Worm (Caenorhabditis elegans): ENCODE measurements around the gene C08D8.1.

The C08D8.1 gene

DNA sequence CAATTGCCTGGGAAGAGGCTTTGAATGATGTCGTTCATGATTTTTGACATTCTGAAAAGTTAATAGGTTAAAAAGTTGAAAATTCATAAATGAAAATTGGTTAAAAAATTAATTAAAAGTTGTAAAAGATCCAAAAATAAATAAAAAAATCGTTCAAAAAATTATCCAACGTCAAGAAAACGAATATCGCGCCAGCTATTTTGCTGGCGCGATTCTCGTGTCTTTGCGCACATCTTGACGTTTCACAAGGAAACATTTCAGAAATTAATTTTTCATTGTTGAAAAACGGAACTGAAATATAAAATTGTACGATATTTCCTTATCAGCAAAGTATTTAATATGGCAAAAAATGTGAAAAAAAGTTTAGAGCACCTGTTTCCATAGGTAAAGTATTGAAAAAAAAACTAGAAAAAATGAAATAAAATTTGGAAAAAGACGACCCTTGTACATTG, 13.6 kb downstream of the C08D8.1 start, which contains the start of gene mpdu-1:
Gene mpdu-1 (minus strand): TSS at position 51 of the 452 bp plus-strand sequence.
- TF ChIP-seq skn-1 (tag; optimal IDR thresholded peaks at IDR 0.05) (no peak), nhr-10 (tag; optimal IDR thresholded peaks at IDR 0.05) (no peak), lin-11 (tag; optimal IDR thresholded peaks at IDR 0.05) (no peak), sma-9 (GFP tag; optimal IDR thresholded peaks at IDR 0.05) (peak; percentile 77), sma-9 (tag; optimal IDR thresholded peaks at IDR 0.05) (no peak), ZK546.5 (tag; optimal IDR thresholded peaks at IDR 0.05) (no peak), R02D3.7 (tag; optimal IDR thresholded peaks at IDR 0.05) (peak; percentile 2), nhr-21 (tag; optimal IDR thresholded peaks at IDR 0.05) (peak; percentile 44), ztf-1 (GFP tag; conservative IDR thresholded peaks at IDR 0.05) (no peak), ceh-82 (tag; optimal IDR thresholded peaks at IDR 0.05) (no peak), ztf-11 (tag; optimal IDR thresholded peaks at IDR 0.05) (no peak), C34F6.9 (tag; optimal IDR thresholded peaks at IDR 0.05) (peak; percentile 80), alr-1 (tag; optimal IDR thresholded peaks at IDR 0.05) (peak; percentile 24), zag-1 (tag; optimal IDR thresholded peaks at IDR 0.05) (no peak), lin-13 (GFP tag; optimal IDR thresholded peaks at IDR 0.05) (peak; percentile 64), nhr-6 (tag; optimal IDR thresholded peaks at IDR 0.05) (peak; percentile 61), nhr-23 (tag; optimal IDR thresholded peaks at IDR 0.05) (no peak), peb-1 (tag; optimal IDR thresholded peaks at IDR 0.05) (no peak), unc-62 (GFP tag; optimal IDR thresholded peaks at IDR 0.05) (no peak), unc-39 (tag; optimal IDR thresholded peaks at IDR 0.05) (no peak), aly-2 (tag; optimal IDR thresholded peaks at IDR 0.05) (no peak), egl-27 (tag; optimal IDR thresholded peaks at IDR 0.05) (peak; percentile 50), mab-5 (tag; optimal IDR thresholded peaks at IDR 0.05) (no peak), Y55F3AM.14 (GFP tag; optimal IDR thresholded peaks at IDR 0.05) (no peak), lsy-2 (tag; optimal IDR thresholded peaks at IDR 0.05) (peak; percentile 39 to 86), gmeb-1 (tag; optimal IDR thresholded peaks at IDR 0.05) (peak; percentile 78), nhr-12 (tag; optimal IDR thresholded peaks at IDR 0.05) (no peak), crh-2 (tag; optimal IDR thresholded peaks at IDR 0.05) (peak; percentile 71), snpc-4 (tag; optimal IDR thresholded peaks at IDR 0.05) (peak; percentile 77), ama-1 (optimal IDR thresholded peaks at IDR 0.05) (no peak), nhr-77 (tag; optimal IDR thresholded peaks at IDR 0.05) (no peak), sem-4 (tag; optimal IDR thresholded peaks at IDR 0.05) (peak; percentile 17), nhr-237 (tag; optimal IDR thresholded peaks at IDR 0.05) (no peak), ceh-16 (tag; optimal IDR thresholded peaks at IDR 0.05) (no peak), unc-55 (GFP tag; optimal IDR thresholded peaks at IDR 0.05) (peak; percentile 77), ztf-4 (tag; optimal IDR thresholded peaks at IDR 0.05) (peak; percentile 48), nhr-11 (tag; optimal IDR thresholded peaks at IDR 0.05) (no peak), fos-1 (tag; optimal IDR thresholded peaks at IDR 0.05) (peak; percentile 75), sma-3 (GFP tag; optimal IDR thresholded peaks at IDR 0.05) (peak; percentile 48), nhr-25 (tag; optimal IDR thresholded peaks at IDR 0.05) (no peak), lin-39 (tag; optimal IDR thresholded peaks at IDR 0.05) (no peak), elt-1 (tag; optimal IDR thresholded peaks at IDR 0.05) (no peak), blmp-1 (tag; optimal IDR thresholded peaks at IDR 0.05; ENCODE audit: insufficient read depth) (no peak), dmd-4 (tag; optimal IDR thresholded peaks at IDR 0.05) (no peak), F13H6.1 (tag; optimal IDR thresholded peaks at IDR 0.05) (peak; percentile 61), mbf-1 (tag; optimal IDR thresholded peaks at IDR 0.05) (no peak), mdl-1 (tag; optimal IDR thresholded peaks at IDR 0.05) (no peak), elt-3 (tag; optimal IDR thresholded peaks at IDR 0.05) (no peak), nhr-129 (tag; optimal IDR thresholded peaks at IDR 0.05) (no peak)

All from whole organism, L2 larva.